Worm (Caenorhabditis elegans) whole organism, L3 larva: ENCODE measurements around the gene sor-1.

ENCODE experiments used
- ama-1 ChIP-seq: fragments of 150-350 bp; optimal IDR thresholded peaks from 2 replicates; lab custom pipeline; 2018
- ceh-82 ChIP-seq: fragments of 150-350 bp; optimal IDR thresholded peaks from 2 replicates; lab custom pipeline; 2014; ENCODE audit warnings: missing biosample characterization, missing genetic modification characterization
- fkh-10 ChIP-seq: sonication (generic microtip); optimal IDR thresholded peaks from 2 replicates; lab custom pipeline; 2017; ENCODE audit warnings: missing biosample characterization, missing genetic modification reagents, missing genetic modification characterization
- nfya-1 ChIP-seq: sonication (generic microtip); optimal IDR thresholded peaks from 2 replicates; lab custom pipeline; 2017; ENCODE audit warnings: missing genetic modification characterization, mild to moderate bottlenecking, missing compliant biosample characterization, antibody characterized with exemption, moderate library complexity; ENCODE audit not compliant: insufficient read depth
- nhr-11 ChIP-seq: fragments of 150-350 bp; optimal IDR thresholded peaks from 2 replicates; lab custom pipeline; 2014; ENCODE audit warnings: missing biosample characterization, missing genetic modification characterization
- nhr-23 ChIP-seq: fragments of 150-350 bp; optimal IDR thresholded peaks from 2 replicates; lab custom pipeline; 2014; ENCODE audit warnings: missing biosample characterization, missing genetic modification reagents, missing genetic modification characterization
- nhr-25 ChIP-seq: sonication (generic microtip); optimal IDR thresholded peaks from 2 replicates; lab custom pipeline; 2017; ENCODE audit warnings: missing biosample characterization, missing genetic modification characterization
- nhr-28 ChIP-seq: fragments of 150-350 bp; optimal IDR thresholded peaks from 2 replicates; lab custom pipeline; 2014; ENCODE audit warnings: missing biosample characterization, missing genetic modification characterization
- nhr-76 ChIP-seq: fragments of 150-350 bp; sonication (generic microtip); optimal IDR thresholded peaks from 5 replicates; lab custom pipeline; 2014; ENCODE audit warnings: missing biosample characterization, missing genetic modification characterization
- sea-2 ChIP-seq: fragments of 150-350 bp; sonication (generic microtip); optimal IDR thresholded peaks from 4 replicates; lab custom pipeline; 2014; ENCODE audit warnings: missing biosample characterization, missing genetic modification reagents, missing genetic modification characterization
- snpc-4 ChIP-seq: fragments of 150-350 bp; optimal IDR thresholded peaks from 2 replicates; lab custom pipeline; 2014; ENCODE audit warnings: missing biosample characterization, missing genetic modification characterization
- zag-1 ChIP-seq: fragments of 150-350 bp; optimal IDR thresholded peaks from 2 replicates; lab custom pipeline; 2014; ENCODE audit warnings: missing biosample characterization, missing genetic modification characterization

ce11 chrIII:8429035-8429434 lies 11.1 kb downstream of the sor-1 start, which contains the start of gene ZK1236.1:
- TF ChIP-seq sea-2 (GFP tag; lab: Kevin White, UChicago) (no peak), fkh-10 (GFP tag; lab: Kevin White, UChicago) (no peak), zag-1 (no peak), ceh-82 (tag; lab: Kevin White, UChicago) (no peak), nhr-28 (no peak), nhr-76 (tag; lab: Kevin White, UChicago) (no peak), ama-1 (lab: Kevin White, UChicago) (no peak), nhr-25 (tag; lab: Kevin White, UChicago) (no peak), nfya-1 (tag; lab: Kevin White, UChicago) (peak; percentile 38), nhr-23 (tag; lab: Kevin White, UChicago) (no peak), nhr-11 (tag; lab: Kevin White, UChicago) (no peak), snpc-4 (no peak)
